Worm (Caenorhabditis elegans): ENCODE results near the gene C09B8.8.

ce11 chrX:6064385-6064784 is 49.1 kb downstream of the C09B8.8 start:
- TF ChIP-seq nhr-237 (tag; optimal IDR thresholded peaks at IDR 0.05) (no peak), egl-5 (tag; optimal IDR thresholded peaks at IDR 0.05) (no peak)
